Worm (Caenorhabditis elegans) whole organism, mixed stage, embryonic: ENCODE results near the gene twk-2.

Experiments used
- bed-3 ChIP-seq: fragments of 200-800 bp; sonication (Bioruptor generic); optimal IDR thresholded peaks from 3 replicates; lab custom pipeline; 2018; ENCODE audit warnings: mild to moderate bottlenecking, missing genetic modification characterization, moderate library complexity, missing compliant biosample characterization
- blmp-1 ChIP-seq: fragments of 150-350 bp; optimal IDR thresholded peaks from 2 replicates; lab custom pipeline; 2014; ENCODE audit warnings: missing biosample characterization, missing genetic modification characterization
- ceh-39 ChIP-seq: fragments of 150-350 bp; optimal IDR thresholded peaks from 2 replicates; lab custom pipeline; 2014; ENCODE audit warnings: missing biosample characterization, missing genetic modification characterization
- ceh-43 ChIP-seq: fragments of 200-800 bp; sonication (Bioruptor generic); optimal IDR thresholded peaks from 2 replicates; lab custom pipeline; 2018; ENCODE audit warnings: mild to moderate bottlenecking, missing genetic modification characterization, moderate library complexity, missing compliant biosample characterization
- ceh-83 ChIP-seq: fragments of 200-800 bp; sonication (Bioruptor generic); optimal IDR thresholded peaks from 2 replicates; lab custom pipeline; 2018; ENCODE audit warnings: mild to moderate bottlenecking, missing genetic modification characterization, missing compliant biosample characterization
- ces-1 ChIP-seq: fragments of 150-350 bp; optimal IDR thresholded peaks from 2 replicates; lab custom pipeline; 2014; ENCODE audit warnings: missing biosample characterization, missing genetic modification reagents, missing genetic modification characterization
- cnd-1 ChIP-seq: fragments of 200-800 bp; sonication (Bioruptor generic); optimal IDR thresholded peaks from 2 replicates; lab custom pipeline; 2018; ENCODE audit warnings: mild to moderate bottlenecking, missing genetic modification characterization, missing compliant biosample characterization
- drap-1 ChIP-seq: fragments of 200-800 bp; sonication (Bioruptor generic); optimal IDR thresholded peaks from 3 replicates; lab custom pipeline; 2018; ENCODE audit warnings: mild to moderate bottlenecking, missing genetic modification characterization, missing compliant biosample characterization
- elt-1 ChIP-seq: sonication (generic microtip); optimal IDR thresholded peaks from 2 replicates; lab custom pipeline; 2017; ENCODE audit warnings: missing genetic modification characterization, mild to moderate bottlenecking, missing compliant biosample characterization, antibody characterized with exemption, moderate library complexity, borderline replicate concordance; ENCODE audit not compliant: insufficient read depth
- elt-3 ChIP-seq: fragments of 150-350 bp; optimal IDR thresholded peaks from 2 replicates; lab custom pipeline; 2014; ENCODE audit warnings: missing biosample characterization, missing genetic modification characterization
- flh-1 ChIP-seq: fragments of 200-800 bp; sonication (Bioruptor generic); optimal IDR thresholded peaks from 2 replicates; lab custom pipeline; 2018; ENCODE audit warnings: mild to moderate bottlenecking, missing genetic modification characterization, moderate library complexity, missing compliant biosample characterization
- ham-2 ChIP-seq: fragments of 200-800 bp; sonication (Bioruptor generic); optimal IDR thresholded peaks from 2 replicates; lab custom pipeline; 2018; ENCODE audit warnings: mild to moderate bottlenecking, missing genetic modification characterization, missing compliant biosample characterization
- mab-5 ChIP-seq: fragments of 150-350 bp; optimal IDR thresholded peaks from 2 replicates; lab custom pipeline; 2014; ENCODE audit warnings: missing biosample characterization, missing genetic modification characterization
- mep-1 ChIP-seq: fragments of 150-350 bp; optimal IDR thresholded peaks from 2 replicates; lab custom pipeline; 2017; ENCODE audit warnings: missing biosample characterization, missing genetic modification reagents, missing genetic modification characterization, inconsistent platforms
- mls-2 ChIP-seq: sonication (generic microtip); optimal IDR thresholded peaks from 2 replicates; lab custom pipeline; 2016; ENCODE audit warnings: mild to moderate bottlenecking, missing genetic modification characterization, moderate library complexity, missing compliant biosample characterization
- nhr-12 ChIP-seq: fragments of 150-350 bp; optimal IDR thresholded peaks from 2 replicates; lab custom pipeline; 2014; ENCODE audit warnings: missing biosample characterization, missing genetic modification characterization
- nhr-2 ChIP-seq: fragments of 150-350 bp; optimal IDR thresholded peaks from 2 replicates; lab custom pipeline; 2014; ENCODE audit warnings: missing biosample characterization, missing genetic modification characterization
- nhr-237 ChIP-seq: fragments of 150-350 bp; optimal IDR thresholded peaks from 2 replicates; lab custom pipeline; 2014; ENCODE audit warnings: missing biosample characterization, missing genetic modification characterization
- nhr-28 ChIP-seq: fragments of 150-350 bp; optimal IDR thresholded peaks from 2 replicates; lab custom pipeline; 2014; ENCODE audit warnings: missing biosample characterization, missing genetic modification characterization
- nhr-76 ChIP-seq: sonication (generic microtip); optimal IDR thresholded peaks from 2 replicates; lab custom pipeline; 2017; ENCODE audit warnings: missing biosample characterization, missing genetic modification characterization
- pha-4 ChIP-seq: fragments of 150-350 bp; optimal IDR thresholded peaks from 2 replicates; lab custom pipeline; 2018; ENCODE audit warnings: missing biosample characterization, missing genetic modification reagents, missing genetic modification characterization
- tbx-8 ChIP-seq: fragments of 200-800 bp; sonication (Bioruptor generic); optimal IDR thresholded peaks from 2 replicates; lab custom pipeline; 2018; ENCODE audit warnings: mild to moderate bottlenecking, missing genetic modification characterization, moderate library complexity, missing compliant biosample characterization
- unc-120 ChIP-seq: sonication (generic microtip); optimal IDR thresholded peaks from 2 replicates; lab custom pipeline; 2017; ENCODE audit warnings: missing genetic modification characterization, missing compliant biosample characterization; ENCODE audit not compliant: poor library complexity, severe bottlenecking
- unc-39 ChIP-seq: fragments of 150-350 bp; optimal IDR thresholded peaks from 2 replicates; lab custom pipeline; 2014; ENCODE audit warnings: missing biosample characterization, missing genetic modification characterization
- unc-62 ChIP-seq: fragments of 150-350 bp; optimal IDR thresholded peaks from 2 replicates; lab custom pipeline; 2014; ENCODE audit warnings: missing biosample characterization, missing genetic modification reagents, missing genetic modification characterization
- zip-8 ChIP-seq: fragments of 150-350 bp; optimal IDR thresholded peaks from 2 replicates; lab custom pipeline; 2014; ENCODE audit warnings: missing biosample characterization, missing genetic modification characterization
- ztf-11 ChIP-seq: fragments of 150-350 bp; optimal IDR thresholded peaks from 2 replicates; lab custom pipeline; 2014; ENCODE audit warnings: missing biosample characterization, missing genetic modification characterization

twk-2 gene

DNA sequence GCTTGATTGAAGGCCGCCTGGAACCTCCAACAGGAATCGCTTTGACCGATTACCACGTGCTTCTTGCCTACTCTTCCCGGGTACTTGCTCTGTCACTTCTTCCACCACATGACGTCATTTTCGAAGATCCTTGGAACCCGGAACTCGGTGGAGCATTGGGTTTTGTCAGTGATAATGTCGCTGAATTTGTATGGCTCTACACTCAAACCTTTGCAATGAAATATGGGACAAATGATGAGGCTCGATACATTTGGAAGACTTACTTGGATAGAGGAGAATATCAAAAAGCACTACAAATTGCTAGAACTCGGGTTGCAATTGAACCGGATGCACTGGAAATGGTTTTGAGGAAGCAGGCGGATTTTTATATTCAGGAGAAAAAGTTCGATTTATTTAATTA, 9.9 kb upstream of the twk-2 start:
- no peak for TF ChIP-seq ceh-83 (GFP tag; lab: Kevin White, UChicago)
- TF ChIP-seq mls-2 = no peak
- TF ChIP-seq elt-3 (tag; lab: Kevin White, UChicago) = no peak
- TF ChIP-seq nhr-2 = no peak
- no peak for TF ChIP-seq nhr-237 (tag; lab: Kevin White, UChicago)
- no peak for TF ChIP-seq mab-5 (tag; lab: Kevin White, UChicago)
- no peak for TF ChIP-seq bed-3 (GFP tag; lab: Kevin White, UChicago)
- TF ChIP-seq elt-1 (tag; lab: Kevin White, UChicago) = no peak
- no peak for TF ChIP-seq ham-2
- TF ChIP-seq ceh-39 (tag; lab: Kevin White, UChicago) = no peak
- TF ChIP-seq pha-4 (tag; lab: Kevin White, UChicago) = no peak
- TF ChIP-seq unc-39 (tag; lab: Kevin White, UChicago) = no peak
- TF ChIP-seq ceh-43 (GFP tag; lab: Kevin White, UChicago) = no peak
- TF ChIP-seq flh-1 (GFP tag; lab: Kevin White, UChicago) = no peak
- TF ChIP-seq, all 35 proteins: peak for 0

DNA sequence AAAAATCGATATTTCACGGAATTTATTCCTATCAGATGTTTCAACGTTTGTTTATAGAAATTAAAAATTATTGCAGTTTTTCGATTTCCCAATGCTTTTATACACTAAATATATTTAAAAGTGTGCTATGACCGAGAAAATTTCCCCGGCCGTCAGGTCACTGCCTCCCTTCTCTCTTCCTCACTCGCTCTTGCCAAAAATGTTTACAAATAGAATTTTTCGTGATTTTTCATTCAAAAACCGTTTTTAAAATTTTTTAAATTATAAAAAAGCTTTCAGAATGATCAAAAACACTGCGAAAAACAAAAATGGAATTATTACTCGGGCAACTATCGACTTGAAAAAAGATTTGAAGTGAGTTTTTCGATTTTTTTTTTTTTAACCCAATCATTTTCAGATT, 7.9 kb upstream of the twk-2 start, which contains the start of the genes T12C9.7 and vps-18:
Gene T12C9.7 (minus strand): TSS at position 101 of the 400 bp plus-strand sequence.
Gene vps-18 (plus strand): TSS at position 280 of the 400 bp plus-strand sequence.
- TF ChIP-seq ces-1 = no peak
- no peak for TF ChIP-seq mep-1 (tag; lab: Kevin White, UChicago)
- no peak for TF ChIP-seq elt-1 (tag; lab: Kevin White, UChicago)
- TF ChIP-seq unc-39 (tag; lab: Kevin White, UChicago) = no peak
- TF ChIP-seq cnd-1 (tag; lab: Kevin White, UChicago) = no peak
- TF ChIP-seq ham-2 = no peak
- no peak for TF ChIP-seq nhr-12 (tag; lab: Kevin White, UChicago)
- no peak for TF ChIP-seq tbx-8 (GFP tag; lab: Kevin White, UChicago)
- no peak for TF ChIP-seq nhr-28 (tag; lab: Kevin White, UChicago)
- TF ChIP-seq drap-1 (GFP tag; lab: Kevin White, UChicago) = no peak
- TF ChIP-seq zip-8 (tag; lab: Kevin White, UChicago) = no peak
- no peak for TF ChIP-seq unc-62 (GFP tag; lab: Kevin White, UChicago)

ce11 chrII:4460297-4460696, 7.3 kb upstream of the twk-2 start:
- TF ChIP-seq nhr-237 (tag; lab: Kevin White, UChicago) = no peak
- no peak for TF ChIP-seq mab-5 (tag; lab: Kevin White, UChicago)

DNA sequence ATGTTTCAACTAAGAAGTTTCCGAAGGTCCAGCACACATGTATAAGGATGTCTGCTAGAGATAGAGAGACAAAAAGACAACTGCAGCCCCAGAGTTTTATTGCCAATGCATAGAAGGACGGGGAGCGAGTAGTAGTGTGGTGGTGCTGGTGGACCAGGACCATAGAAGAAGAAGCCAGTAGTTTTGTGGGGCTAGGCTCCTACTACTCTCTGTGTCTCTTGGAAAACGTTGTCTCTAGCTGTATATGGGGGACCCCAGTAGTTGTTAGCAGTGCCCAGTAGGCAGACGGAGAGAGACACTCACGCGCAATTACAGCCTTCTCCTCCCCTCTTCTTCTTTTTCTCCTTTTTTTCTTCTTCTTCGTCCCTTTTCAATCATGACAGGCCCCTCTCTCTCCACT, 3.1 kb upstream of the twk-2 start:
- TF ChIP-seq ces-1 (peak; percentile 45), unc-120 (no peak)

DNA sequence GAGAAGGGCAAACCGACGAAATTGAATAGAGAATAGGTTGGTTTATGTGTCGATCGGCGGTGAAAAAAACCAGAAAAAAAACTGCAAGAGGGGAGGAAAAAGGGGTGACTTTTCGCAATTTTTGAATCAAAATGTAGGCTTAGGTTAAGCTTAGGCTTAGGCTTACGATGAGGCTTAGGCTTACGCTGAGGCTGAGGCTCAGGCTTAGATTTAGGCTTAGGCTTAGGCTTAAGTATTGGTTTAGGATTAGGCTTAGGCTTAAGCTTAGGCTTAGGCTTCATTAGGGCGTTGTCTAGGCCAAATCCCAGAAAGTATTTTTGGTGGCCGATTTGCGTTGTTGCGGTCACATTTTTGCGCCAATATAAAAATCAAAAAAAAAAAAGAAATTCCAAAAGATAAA, 1.9 kb upstream of the twk-2 start:
- TF ChIP-seq ztf-11 (tag; lab: Kevin White, UChicago) (no peak), pha-4 (tag; lab: Kevin White, UChicago) (no peak), nhr-76 (no peak), tbx-8 (GFP tag; lab: Kevin White, UChicago) (no peak), ceh-43 (GFP tag; lab: Kevin White, UChicago) (no peak), ceh-39 (tag; lab: Kevin White, UChicago) (no peak)

- TF ChIP-seq nhr-12 (tag; lab: Kevin White, UChicago) (no peak), ceh-39 (tag; lab: Kevin White, UChicago) (no peak), ces-1 (peak; percentile 55), ceh-43 (GFP tag; lab: Kevin White, UChicago) (no peak), unc-62 (GFP tag; lab: Kevin White, UChicago) (no peak), tbx-8 (GFP tag; lab: Kevin White, UChicago) (no peak), unc-39 (tag; lab: Kevin White, UChicago) (no peak)
Observed at ce11 chrII:4453453-4453852, 502 bp upstream of the twk-2 start.

- TF ChIP-seq ces-1 (no peak), ham-2 (no peak), ceh-39 (tag; lab: Kevin White, UChicago) (no peak), blmp-1 (tag; lab: Kevin White, UChicago) (no peak), mab-5 (tag; lab: Kevin White, UChicago) (no peak), mep-1 (tag; lab: Kevin White, UChicago) (no peak), nhr-12 (tag; lab: Kevin White, UChicago) (no peak), nhr-28 (tag; lab: Kevin White, UChicago) (no peak)
Observed at ce11 chrII:4444811-4445210, 8.1 kb downstream of the twk-2 start.
